Fruit fly (Drosophila melanogaster): ENCODE data around the gene Sfp84E.

The Sfp84E gene

dm6 chr3R:7990799-7991423 is 10.8 kb upstream of the Sfp84E start:
- no peak for TF ChIP-seq noc (tag; optimal IDR thresholded peaks at IDR 0.05)

- TF ChIP-seq noc (tag; optimal IDR thresholded peaks at IDR 0.05) = no peak
Measured at dm6 chr3R:7990257-7990656, 10.1 kb upstream of the Sfp84E start.

DNA sequence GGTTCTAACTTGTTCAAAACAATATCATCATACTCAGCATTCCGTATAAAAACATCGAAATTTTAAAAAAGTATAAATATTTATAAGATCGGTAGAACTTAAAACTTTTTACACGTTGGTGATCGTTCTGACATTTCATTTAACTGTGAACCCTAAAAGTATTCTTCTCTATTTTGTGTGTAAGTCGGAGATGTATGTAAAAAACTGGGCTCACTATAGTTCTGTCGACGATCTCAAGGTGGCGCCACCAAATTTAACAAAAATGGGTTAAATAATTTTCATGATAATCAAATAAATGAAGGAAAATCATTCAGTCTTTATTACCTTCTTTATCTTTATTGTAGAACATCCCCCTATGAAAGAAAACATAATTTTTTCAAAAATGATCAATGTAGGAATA is 1.3 kb upstream of the Sfp84E start:
- TF ChIP-seq noc (tag; optimal IDR thresholded peaks at IDR 0.05) = no peak

- TF ChIP-seq noc (tag; optimal IDR thresholded peaks at IDR 0.05) = no peak
Measured at dm6 chr3R:7978379-7979009, 1.6 kb downstream of the Sfp84E start, which contains the start of the genes CD98hc and Os-C. TSS of gene CD98hc (minus strand) at chr3R:7978428. TSS of gene Os-C (plus strand) at chr3R:7978959.

DNA sequence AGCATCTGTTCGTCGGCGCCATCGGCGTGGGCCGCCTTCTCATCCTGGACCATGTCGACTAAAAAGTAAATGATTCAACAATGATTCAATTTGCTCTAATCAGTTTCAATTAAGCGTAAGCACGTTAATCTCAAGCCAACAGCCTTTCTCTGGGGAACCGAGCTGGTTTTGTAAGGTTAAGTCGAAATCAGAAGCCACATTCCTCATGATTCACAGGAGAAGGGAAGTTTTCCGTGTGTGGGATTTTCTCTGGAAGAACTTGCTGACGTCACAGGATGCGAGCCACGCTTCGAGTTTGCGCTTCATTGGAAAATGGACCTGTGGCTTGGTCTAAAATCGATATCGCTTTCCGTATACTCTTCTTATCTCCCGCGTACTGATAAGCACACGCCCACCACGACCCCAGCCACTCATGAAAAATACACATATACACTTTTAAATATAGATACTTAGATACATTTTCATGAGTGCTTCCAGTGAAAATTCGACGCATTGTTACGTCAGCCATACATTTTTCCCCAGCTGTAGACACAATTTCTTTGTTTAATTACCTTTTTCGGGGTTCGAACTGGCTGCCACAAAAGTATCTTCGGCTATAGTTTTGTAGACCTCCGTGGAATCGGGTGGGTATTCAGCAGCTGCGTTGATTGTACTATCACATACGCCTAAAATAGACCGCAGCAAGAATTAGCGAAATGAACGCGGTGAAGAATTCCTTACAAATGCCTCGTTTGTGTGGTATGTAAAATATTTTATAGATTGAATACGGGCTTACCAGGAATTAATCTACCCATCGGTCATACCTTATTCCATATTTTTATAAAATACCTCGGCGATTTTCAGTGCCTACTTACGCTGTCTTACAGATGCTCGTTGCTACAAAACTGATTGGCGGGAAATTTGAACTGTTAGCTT is 2.9 kb downstream of the Sfp84E start:
- TF ChIP-seq noc (tag; optimal IDR thresholded peaks at IDR 0.05) = peak; percentile 58

DNA sequence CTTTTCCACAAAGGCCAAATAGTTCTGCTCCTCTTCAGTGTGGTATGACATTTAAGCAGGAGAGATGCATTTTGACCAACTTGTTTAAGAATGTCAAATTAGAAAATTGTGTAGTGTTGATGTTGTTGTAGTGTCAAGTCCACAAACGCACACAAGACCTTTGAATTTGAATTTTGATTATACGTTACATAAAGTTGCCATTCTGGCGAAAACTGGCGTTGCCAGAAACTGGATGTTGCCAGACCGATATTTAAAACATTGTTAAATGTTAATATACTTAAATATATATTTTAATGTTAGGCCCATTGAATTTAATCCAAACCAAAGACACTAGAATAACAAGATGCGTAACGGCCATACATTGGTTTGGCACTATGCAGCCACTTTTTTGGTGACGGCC is 7.1 kb downstream of the Sfp84E start:
- TF ChIP-seq noc (tag; optimal IDR thresholded peaks at IDR 0.05) = no peak

DNA sequence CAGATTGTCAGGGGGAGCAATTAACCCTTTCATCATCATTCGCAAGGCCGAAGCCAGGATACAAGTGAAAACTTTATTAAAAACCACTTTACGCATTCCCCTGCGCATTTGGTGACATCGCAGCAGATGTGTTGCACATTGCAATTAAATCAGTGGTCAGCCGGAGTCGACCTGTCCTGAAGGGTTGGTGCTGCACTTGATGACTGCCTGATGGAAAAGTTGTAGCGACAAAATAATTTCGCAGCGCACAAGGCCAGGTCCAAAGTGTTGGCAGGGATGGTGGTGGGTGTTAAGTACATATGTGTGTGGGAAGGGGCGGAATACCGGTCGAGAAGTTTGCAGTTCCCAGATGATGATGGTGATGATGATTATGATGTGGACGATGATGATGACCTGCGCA is 7.9 kb downstream of the Sfp84E start:
- TF ChIP-seq noc (tag; optimal IDR thresholded peaks at IDR 0.05) = no peak

DNA sequence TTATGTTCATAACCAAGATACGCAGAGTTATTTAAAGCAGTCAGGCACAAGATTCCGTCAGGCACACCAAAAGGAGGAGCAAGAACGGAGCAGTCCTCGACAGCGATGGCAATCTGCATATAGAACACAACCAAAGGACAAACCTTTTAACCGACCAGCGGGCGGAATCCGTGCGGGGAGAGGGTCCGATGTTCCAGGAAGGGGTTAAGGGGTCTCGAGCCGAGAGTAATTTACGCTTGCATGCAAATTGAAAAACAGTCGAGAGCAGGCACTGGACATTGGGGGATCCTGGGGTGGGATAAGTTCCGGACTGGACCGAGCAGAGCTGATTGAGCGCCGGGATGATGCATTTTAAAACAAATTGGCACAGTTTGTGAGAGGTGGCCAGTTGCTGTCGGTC is 9.5 kb downstream of the Sfp84E start:
- no peak for TF ChIP-seq noc (tag; optimal IDR thresholded peaks at IDR 0.05)

DNA sequence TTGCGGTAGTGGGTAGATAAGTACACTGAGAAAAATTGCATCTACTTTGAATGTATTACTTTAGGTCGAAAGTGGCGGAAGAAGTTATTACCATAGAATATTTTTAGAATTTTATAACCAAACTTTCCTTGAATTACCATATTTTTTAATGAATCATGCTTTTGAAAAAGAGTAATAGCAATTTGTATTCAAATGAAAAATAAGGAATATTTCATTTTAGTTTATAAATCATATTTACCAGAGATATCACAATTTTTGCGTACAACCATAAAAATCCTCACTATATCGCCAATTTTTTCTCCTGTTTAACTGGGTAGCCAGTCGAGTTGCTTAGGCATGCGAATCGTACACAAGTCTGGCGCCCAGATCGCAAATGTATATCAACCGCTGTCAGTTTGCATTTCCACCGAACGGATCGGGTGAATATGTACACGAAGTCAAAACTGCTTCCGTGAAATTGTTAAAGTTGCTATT is 10.4 kb downstream of the Sfp84E start:
- TF ChIP-seq noc (tag; optimal IDR thresholded peaks at IDR 0.05) = no peak

DNA sequence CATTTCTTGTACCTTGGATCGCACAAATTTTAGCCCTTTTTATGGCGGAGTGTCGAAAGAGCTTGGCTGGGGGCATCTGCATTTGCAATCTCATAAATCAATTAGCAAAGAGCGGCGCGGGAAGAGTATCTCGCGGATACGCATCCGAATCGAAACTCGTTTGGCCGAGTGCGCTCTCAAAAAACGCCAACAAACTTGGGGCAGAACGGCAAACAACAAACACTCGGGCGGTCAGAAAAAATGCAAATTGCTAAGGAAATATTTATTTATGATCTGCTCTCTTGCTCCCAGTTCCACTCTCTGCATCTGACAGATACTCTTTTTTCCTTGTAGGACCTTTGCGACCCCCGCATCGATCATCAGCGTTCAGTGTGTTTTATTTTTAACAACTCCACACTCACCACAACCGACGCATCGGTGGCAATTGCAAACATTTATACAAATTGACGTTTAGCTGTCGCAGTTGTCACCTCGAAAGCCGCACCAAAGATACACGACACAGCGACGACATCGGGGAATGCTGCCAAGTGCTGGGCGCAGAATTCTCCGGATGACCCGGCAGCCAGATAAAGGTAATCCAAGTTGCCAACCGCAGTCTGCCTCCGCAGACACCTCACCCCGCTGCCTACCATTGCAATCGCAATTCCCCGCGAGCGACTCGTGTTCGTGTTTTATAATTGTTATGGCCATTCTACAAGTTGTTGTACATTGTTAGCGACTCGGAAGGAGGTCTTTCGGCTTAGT is 11.0 kb downstream of the Sfp84E start:
- TF ChIP-seq noc (tag; optimal IDR thresholded peaks at IDR 0.05) = no peak

- TF ChIP-seq noc (tag; optimal IDR thresholded peaks at IDR 0.05) = no peak
Measured at dm6 chr3R:7967801-7968200, 12.3 kb downstream of the Sfp84E start.

DNA sequence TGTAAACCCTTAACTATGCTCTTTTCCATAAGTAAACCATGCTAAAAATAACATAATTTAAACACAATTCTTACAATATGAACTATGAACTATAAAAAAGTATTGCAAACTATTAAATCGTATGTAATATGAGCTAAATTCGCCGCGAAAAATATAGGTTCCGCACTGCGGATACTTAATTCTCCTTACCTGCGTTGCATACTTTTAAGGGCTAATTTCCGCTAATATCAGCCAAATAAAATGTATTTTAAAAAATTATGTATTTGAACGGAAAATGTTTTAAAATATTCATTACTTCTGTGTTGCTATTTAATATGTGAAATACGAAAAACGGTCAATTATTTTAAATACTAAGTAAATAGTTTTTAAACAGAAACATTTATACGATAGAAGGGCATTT is 12.8 kb downstream of the Sfp84E start, which contains the start of gene dsx:
TSS of gene dsx (minus strand) at position 62 of the 400 bp plus-strand sequence.
- no peak for TF ChIP-seq noc (tag; optimal IDR thresholded peaks at IDR 0.05)

DNA sequence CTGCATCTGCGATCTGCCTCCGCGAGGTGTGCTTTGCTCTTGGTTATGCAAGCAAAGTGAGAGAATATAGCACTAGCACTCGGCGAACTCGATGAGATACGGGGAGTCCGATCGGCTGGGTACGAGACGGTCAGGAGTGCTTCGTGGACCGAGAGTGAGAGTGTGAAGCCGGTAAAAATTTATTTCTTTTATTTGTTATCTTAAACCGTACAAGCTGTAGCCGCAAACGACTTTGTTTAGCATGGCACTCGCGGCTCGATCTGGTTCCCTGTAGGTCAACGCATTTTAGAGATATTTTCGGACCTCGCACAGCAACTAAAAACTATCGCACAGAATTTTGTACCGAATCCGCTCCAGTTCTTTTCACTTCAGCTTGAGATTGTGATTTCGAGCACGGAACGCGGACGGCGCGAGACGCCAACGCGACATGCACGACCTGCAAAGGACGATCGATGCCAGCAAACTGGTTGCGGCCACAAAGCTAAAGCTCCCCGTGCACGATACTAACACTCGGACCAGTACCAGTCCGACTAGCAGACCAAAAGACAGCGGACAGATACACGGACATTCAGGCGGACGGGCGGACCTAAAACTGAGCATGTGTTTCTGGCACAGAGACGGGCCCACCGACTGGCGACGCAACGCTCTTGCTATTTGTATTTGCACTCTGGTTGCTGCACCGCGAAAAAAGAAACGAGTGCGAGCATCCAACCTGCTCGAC is 13.4 kb downstream of the Sfp84E start:
- TF ChIP-seq noc (tag; optimal IDR thresholded peaks at IDR 0.05) = no peak

DNA sequence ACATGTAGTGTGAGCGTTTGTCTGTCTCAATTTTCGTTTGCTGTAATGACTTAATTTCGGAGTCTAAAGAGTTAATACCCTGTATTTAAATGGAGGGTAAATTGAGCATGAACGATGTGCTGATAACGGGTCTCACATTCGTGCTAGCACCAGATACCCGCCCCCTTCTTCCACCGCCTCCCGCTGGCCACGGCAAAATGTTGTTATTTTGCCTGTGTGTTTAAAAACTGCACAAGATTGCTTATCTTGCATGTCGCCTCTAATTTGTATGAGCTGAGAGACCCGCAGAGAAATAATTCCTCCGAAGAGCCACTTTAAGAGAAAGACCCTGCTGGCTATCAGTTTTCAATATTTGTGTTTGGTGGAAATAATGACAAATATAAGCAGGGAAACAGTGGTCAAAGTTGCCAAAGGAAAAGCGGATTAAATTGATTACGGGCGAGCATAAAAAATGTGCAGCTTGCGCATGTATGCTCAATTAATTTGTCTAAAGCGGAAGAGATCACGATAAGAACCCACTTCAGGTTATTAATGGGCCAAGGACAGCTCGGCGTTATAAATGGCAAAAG is 15.3 kb downstream of the Sfp84E start:
- peak; percentile 19 for TF ChIP-seq noc (tag; optimal IDR thresholded peaks at IDR 0.05)

Data from whole organism, larva.